Fruit fly (Drosophila melanogaster) Kc167 (cell line): Measurements from ENCODE around the gene CG42750.

Experiments used
- Myc ChIP-seq: fragments of >200 bp; optimal IDR thresholded peaks from 2 replicates; lab custom pipeline; 2017; ENCODE audit warnings: missing external identifiers
- Sin3A ChIP-seq: fragments of >200 bp; optimal IDR thresholded peaks from 2 replicates; lab custom pipeline; 2018; ENCODE audit warnings: missing external identifiers
- h ChIP-seq: fragments of >200 bp; optimal IDR thresholded peaks from 3 replicates; lab custom pipeline; 2018; ENCODE audit warnings: missing external identifiers
- insv ChIP-seq: fragments of >200 bp; optimal IDR thresholded peaks from 3 replicates; lab custom pipeline; 2018; ENCODE audit warnings: missing external identifiers
- psq ChIP-seq: fragments of >200 bp; optimal IDR thresholded peaks from 2 replicates; lab custom pipeline; 2017; ENCODE audit warnings: missing external identifiers
- ttk ChIP-seq: sonication (Bioruptor generic); optimal IDR thresholded peaks from 2 replicates; lab custom pipeline; 2017; ENCODE audit warnings: missing external identifiers

CG42750 gene

DNA sequence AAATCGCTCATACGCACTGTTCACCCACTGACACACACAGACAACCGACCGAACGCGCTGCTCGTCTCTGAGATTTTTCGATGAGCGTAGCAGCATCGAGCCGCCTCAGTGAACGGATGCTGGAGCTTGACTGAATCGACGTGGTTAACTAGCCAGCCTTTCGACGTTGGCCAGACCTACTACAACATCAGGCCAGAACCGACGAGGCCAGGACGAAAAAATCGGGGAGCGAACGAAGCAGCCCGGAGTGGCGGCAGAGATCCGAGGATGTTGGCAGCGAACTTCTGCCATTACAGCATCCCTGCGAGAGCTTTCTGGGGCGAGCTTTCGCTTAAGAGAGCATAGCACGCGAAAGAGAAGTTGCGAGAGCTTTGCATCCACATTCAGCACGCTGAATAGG lies at the start of gene CG42750:
Gene CG42750, minus strand, starts transcription at position 108 of the 400 bp plus-strand sequence.
- TF ChIP-seq Sin3A (lab: Kevin White, UChicago) = no peak
- no peak for TF ChIP-seq ttk (lab: Kevin White, UChicago)
- no peak for TF ChIP-seq Myc (lab: Kevin White, UChicago)
- TF ChIP-seq h = no peak
- no peak for TF ChIP-seq insv (lab: Kevin White, UChicago)
- no peak for TF ChIP-seq psq (lab: Kevin White, UChicago)

DNA sequence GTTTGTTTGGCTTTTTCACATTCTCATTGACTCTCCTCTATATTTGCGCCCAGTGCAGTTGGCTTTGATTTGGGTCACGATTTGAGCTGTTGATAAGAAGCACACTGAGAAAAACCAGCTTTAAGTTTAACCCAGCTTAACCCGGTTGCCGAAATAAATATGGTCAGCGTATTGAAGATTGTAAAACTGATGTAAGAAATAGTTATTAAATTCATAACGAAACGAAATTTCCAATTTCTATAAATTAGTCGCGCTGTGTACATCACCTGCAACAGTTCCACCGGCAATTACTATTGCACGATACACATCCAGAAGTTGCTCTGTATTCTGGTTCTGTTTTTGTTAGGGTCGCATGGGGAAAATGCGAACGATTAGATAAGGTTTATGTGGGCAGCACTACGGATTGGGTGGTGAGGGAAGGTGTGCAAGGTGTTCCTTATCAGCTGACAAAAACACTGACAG lies 49.6 kb upstream of the CG42750 start:
- TF ChIP-seq ttk (lab: Kevin White, UChicago) = no peak
- no peak for TF ChIP-seq Sin3A (lab: Kevin White, UChicago)
- no peak for TF ChIP-seq h
- TF ChIP-seq insv (lab: Kevin White, UChicago) = no peak
- no peak for TF ChIP-seq Myc (lab: Kevin White, UChicago)
- no peak for TF ChIP-seq psq (lab: Kevin White, UChicago)

DNA sequence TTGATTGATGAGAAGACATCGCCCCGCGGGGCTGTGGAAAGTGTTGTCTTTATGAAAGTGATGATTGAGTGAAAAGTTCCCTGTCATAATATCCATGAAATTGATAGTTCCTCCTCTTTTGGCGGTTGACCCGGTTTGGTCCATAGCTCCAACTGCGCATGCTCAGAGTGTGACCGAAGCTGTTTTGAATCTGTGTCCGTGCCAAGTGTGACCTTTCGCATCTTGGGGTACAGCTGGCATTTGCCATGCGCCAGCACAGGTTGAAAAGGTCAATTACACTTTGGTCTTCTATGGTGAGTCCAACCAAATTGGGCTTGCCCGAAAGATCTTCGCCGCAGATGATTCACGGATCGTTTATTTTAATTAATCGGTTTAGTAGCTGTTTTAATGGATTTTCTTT lies 45.4 kb upstream of the CG42750 start:
- TF ChIP-seq Myc (lab: Kevin White, UChicago) (no peak), insv (lab: Kevin White, UChicago) (no peak), psq (lab: Kevin White, UChicago) (no peak), Sin3A (lab: Kevin White, UChicago) (no peak), ttk (lab: Kevin White, UChicago) (no peak)

dm6 chr2L:18319577-18320316 lies 44.2 kb upstream of the CG42750 start, which contains the start of gene Fas3:
Gene Fas3, plus strand, starts transcription at chr2L:18320102.
- no peak for TF ChIP-seq Sin3A (lab: Kevin White, UChicago)

DNA sequence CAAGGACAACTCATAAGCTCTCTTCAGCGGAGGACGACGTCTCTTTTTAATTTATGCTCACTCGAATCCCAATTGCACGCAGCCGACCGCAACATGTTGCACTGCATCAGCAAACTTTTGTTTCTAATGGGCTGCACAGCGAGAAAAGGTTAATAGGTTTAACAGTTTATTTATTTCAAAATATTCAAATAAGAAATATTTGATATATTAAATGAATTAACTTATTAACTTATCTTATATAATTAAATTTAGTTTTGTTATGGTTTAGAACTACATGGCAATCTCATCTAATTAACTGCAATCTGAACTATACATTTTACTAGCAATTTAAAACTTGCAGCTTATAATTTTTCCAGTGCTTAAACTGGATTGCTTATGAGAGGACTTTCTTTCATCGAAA lies 39.9 kb upstream of the CG42750 start:
- TF ChIP-seq Sin3A (lab: Kevin White, UChicago) = no peak
- TF ChIP-seq psq (lab: Kevin White, UChicago) = no peak

DNA sequence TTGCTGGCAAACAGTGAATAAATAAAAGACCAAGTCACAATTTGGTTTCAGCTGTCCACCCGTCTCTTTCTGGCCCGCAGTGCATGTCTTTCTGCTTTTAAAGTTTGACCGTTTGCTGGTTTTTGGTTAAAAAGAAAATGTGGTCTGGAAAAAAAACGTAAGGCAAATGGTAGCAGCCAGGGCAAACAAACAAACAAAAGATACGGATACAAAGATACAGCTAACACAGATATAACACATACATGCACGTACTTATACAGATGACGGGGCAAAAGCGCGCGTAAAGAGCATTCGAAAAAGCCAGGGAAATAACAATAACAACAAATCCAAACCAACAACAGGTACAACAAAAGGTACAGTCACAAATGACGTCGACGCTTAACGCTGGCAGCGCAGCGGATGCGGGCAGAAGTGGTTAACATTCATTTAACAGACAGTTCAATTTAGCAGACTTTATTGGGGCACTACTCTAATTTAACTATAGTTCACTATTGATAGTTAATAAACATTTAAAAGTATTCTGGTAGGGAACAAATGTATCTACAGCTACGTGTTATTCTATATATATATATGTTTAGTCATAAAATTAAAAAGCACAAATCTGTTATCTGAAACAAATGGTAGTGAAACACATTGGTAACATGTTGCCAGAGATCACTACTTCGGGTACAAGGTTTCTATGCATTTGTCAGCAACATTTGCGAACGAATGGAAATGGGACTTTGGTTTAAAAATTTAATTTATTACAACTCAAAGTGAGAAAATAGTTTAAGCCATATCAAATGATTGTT lies 38.5 kb upstream of the CG42750 start:
- no peak for TF ChIP-seq ttk (lab: Kevin White, UChicago)
- TF ChIP-seq insv (lab: Kevin White, UChicago) = no peak
- TF ChIP-seq psq (lab: Kevin White, UChicago) = no peak

DNA sequence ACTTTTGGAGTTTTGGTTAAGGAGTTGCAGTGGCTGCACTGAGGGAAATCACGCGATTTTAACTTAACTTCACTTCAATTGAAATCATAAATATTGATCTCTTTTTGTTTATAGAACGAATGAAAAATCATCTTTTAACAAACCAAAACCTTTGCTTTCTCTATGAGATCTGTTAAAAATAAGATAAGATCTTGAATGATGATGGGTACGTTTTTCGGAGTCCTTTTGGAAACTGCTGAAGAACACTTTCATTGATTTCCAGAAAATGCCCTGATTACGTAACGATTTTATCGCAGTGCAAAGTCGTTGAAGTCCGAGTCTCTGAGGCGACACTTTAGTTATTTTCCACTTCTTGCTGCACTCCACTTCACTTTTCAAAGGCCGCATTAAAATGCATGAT lies 36.7 kb upstream of the CG42750 start:
- TF ChIP-seq Myc (lab: Kevin White, UChicago) = no peak

DNA sequence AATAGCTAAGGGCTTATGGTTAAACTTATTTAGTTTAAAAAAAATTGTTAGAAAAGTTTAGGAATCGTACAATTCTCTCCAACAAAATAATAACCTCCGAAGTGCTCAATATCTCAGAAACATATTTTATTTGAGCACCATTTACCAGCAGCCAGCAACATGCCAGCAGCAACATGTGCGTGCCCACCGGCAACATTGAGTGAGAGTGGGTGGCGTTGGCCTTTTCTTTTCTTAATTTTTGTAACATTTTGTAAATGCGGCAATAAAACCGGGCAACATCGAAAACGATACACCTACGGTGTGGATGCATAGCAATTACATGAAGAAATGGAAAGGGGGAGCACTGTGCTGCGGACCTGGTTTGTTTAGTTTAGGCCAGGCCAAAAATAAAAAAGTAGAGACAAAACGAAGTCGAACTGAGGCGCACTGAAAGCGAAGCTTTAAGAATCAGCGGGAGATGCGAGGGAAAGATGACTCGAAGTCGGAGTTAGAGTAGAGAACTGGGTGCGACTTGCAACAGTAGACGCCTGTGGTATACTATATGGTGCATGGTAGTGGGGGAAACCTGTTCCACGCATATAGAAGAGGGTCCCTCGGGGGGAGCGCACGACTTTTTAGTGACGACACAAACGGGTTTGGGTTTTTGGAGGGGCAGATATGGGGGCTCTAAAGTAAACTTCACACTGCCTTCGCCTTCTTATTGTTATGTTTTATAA lies 36.2 kb upstream of the CG42750 start:
- TF ChIP-seq h (no peak), psq (lab: Kevin White, UChicago) (no peak), insv (lab: Kevin White, UChicago) (no peak), Myc (lab: Kevin White, UChicago) (no peak), Sin3A (lab: Kevin White, UChicago) (no peak), ttk (lab: Kevin White, UChicago) (no peak)

- TF ChIP-seq ttk (lab: Kevin White, UChicago) = no peak
Observed at dm6 chr2L:18310489-18310888, 34.9 kb upstream of the CG42750 start.

DNA sequence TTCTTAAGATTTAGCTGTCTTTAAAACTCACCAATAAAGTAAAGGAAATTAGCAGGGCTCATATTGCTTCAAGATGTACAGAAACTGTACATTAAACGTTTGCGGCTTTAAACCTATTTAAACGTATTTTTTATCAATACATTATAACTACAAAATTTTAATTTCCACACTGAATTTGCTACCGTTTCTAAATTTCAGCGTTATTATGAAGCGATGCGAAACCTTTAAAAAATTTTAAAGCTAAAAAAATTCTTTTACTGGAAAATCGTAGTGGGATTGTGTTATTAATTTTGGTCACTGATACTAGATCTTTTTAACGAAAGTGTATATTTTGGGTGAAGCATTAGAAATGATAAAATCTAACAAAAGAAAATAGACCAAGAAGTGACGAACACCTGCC lies 33.8 kb upstream of the CG42750 start, which contains the start of gene CG43354:
Gene CG43354, minus strand, starts transcription at position 101 of the 400 bp plus-strand sequence.
- TF ChIP-seq Sin3A (lab: Kevin White, UChicago) = no peak
- TF ChIP-seq insv (lab: Kevin White, UChicago) = no peak
- TF ChIP-seq ttk (lab: Kevin White, UChicago) = no peak
- TF ChIP-seq Myc (lab: Kevin White, UChicago) = no peak
- TF ChIP-seq h = no peak
- no peak for TF ChIP-seq psq (lab: Kevin White, UChicago)

DNA sequence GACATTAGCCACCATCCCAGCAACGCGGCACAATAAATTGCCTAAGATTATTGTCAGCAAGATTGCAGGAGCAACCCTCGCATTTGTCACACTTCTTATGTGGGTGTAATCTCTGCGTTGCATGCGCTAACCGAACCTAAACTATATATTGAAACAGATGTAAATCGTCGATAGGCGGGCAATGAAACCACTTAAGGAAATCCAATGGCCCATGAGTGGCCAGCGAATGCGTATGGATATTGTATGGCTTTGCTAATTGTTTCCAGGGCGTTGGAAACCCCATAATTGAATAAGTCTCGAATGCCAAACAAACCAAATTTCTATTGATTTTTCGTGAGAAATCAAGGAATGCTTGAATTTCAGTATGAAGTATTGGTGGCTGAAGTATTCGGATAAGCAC lies 33.1 kb upstream of the CG42750 start:
- TF ChIP-seq Sin3A (lab: Kevin White, UChicago) (no peak), ttk (lab: Kevin White, UChicago) (no peak), Myc (lab: Kevin White, UChicago) (no peak), h (no peak), insv (lab: Kevin White, UChicago) (no peak), psq (lab: Kevin White, UChicago) (no peak)

- no peak for TF ChIP-seq insv (lab: Kevin White, UChicago)
- TF ChIP-seq ttk (lab: Kevin White, UChicago) = no peak
- no peak for TF ChIP-seq Myc (lab: Kevin White, UChicago)
- no peak for TF ChIP-seq psq (lab: Kevin White, UChicago)
- no peak for TF ChIP-seq h
- no peak for TF ChIP-seq Sin3A (lab: Kevin White, UChicago)
Observed at dm6 chr2L:18307823-18308222, 32.3 kb upstream of the CG42750 start.
